Fruit fly (Drosophila melanogaster): ENCODE measurements around the gene CG7208.
A peak's percentile ranks its signal among the peaks of the same experiment; 100 is the strongest.

CG7208 gene

DNA sequence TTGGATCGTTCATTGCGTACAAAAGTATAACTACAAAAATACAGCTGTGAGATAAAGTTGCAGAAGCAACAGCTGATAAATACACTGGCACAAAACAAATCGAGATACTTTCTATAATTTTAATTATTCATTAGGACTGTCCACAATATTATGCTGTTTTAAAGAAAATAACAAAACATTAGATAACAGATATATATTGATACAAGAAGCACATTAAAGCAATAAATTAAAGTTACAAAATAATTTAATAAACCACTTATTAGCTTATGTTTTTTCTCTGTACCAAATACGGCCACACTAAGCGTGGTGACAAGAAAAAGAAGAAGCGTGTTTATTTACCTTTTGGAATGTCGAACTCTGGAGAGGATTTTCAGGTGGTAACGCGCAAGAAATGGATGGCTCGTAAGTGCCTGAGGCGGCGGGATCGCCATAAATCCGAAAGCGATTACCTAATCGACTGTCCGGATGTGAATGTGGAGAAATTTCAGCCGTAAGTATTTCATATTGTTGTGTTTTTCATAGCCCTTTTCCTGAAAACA is 34.8 kb upstream of the CG7208 start, which contains the start of the genes CG7988 and CG7183 (continued):
- TF ChIP-seq Sry-β (GFP tag; optimal IDR thresholded peaks at IDR 0.05) (peak; percentile 65), Lpt (GFP tag; optimal IDR thresholded peaks at IDR 0.05) (no peak), pzg (GFP tag; optimal IDR thresholded peaks at IDR 0.05) (peak; percentile 41), gfzf (GFP tag; optimal IDR thresholded peaks at IDR 0.05) (peak; percentile 56), trh (GFP tag; optimal IDR thresholded peaks at IDR 0.05) (peak; percentile 95), hth (optimal IDR thresholded peaks at IDR 0.05) (no peak), CG5245 (GFP tag; optimal IDR thresholded peaks at IDR 0.05) (peak; percentile 94), chm (GFP tag; IDR thresholded peaks at IDR 0.05) (peak; percentile 97), CG14050 (GFP tag; IDR thresholded peaks at IDR 0.05) (peak; percentile 96), tna (GFP tag; IDR thresholded peaks at IDR 0.05; ENCODE audit: partially characterized antibody) (no peak), sima (GFP tag; optimal IDR thresholded peaks at IDR 0.05) (peak; percentile 82), slp2 (GFP tag; optimal IDR thresholded peaks at IDR 0.05) (peak; percentile 86), dan (GFP tag; IDR thresholded peaks at IDR 0.05) (peak; percentile 95), CG15514 (GFP tag; optimal IDR thresholded peaks at IDR 0.05) (peak; percentile 85), CG6854 (GFP tag; optimal IDR thresholded peaks at IDR 0.05) (peak; percentile 79), CG17328 (GFP tag; IDR thresholded peaks at IDR 0.05) (peak; percentile 99), Scr (GFP tag; IDR thresholded peaks at IDR 0.05; ENCODE audit: partially characterized antibody) (peak; percentile 23; the same call in 1 of the 2 replicates), CG14014 (GFP tag; IDR thresholded peaks at IDR 0.05) (peak; percentile 97), ato (GFP tag; IDR thresholded peaks at IDR 0.05; ENCODE audit: partially characterized antibody) (no peak), salm (tag; optimal IDR thresholded peaks at IDR 0.05) (peak; percentile 97), CG17912 (GFP tag; optimal IDR thresholded peaks at IDR 0.05) (peak; percentile 83), HLH4C (GFP tag; IDR thresholded peaks at IDR 0.05; ENCODE audit: partially characterized antibody) (no peak), sisA (GFP tag; IDR thresholded peaks at IDR 0.05) (peak; percentile 98), CG11247 (GFP tag; IDR thresholded peaks at IDR 0.05) (peak; percentile 98), CG15011 (GFP tag; optimal IDR thresholded peaks at IDR 0.05) (peak; percentile 90), CG2116 (GFP tag; optimal IDR thresholded peaks at IDR 0.05) (peak; percentile 90), ftz-f1 (GFP tag; optimal IDR thresholded peaks at IDR 0.05) (peak; percentile 58), lmd (GFP tag; IDR thresholded peaks at IDR 0.05) (peak; percentile 99), unc-4 (GFP tag; IDR thresholded peaks at IDR 0.05; ENCODE audit: partially characterized antibody) (peak; percentile 20; the same call in 1 of the 2 replicates), dmrt11E (tag; optimal IDR thresholded peaks at IDR 0.05) (peak; percentile 99), CG3065 (GFP tag; optimal IDR thresholded peaks at IDR 0.05) (peak; percentile 94), CG16779 (GFP tag; IDR thresholded peaks at IDR 0.05) (peak; percentile 90), sug (tag; optimal IDR thresholded peaks at IDR 0.05) (peak; percentile 96), bbx (GFP tag; IDR thresholded peaks at IDR 0.05; ENCODE audit: partially characterized antibody) (no peak), CG2129 (GFP tag; IDR thresholded peaks at IDR 0.05; ENCODE audit: partially characterized antibody) (no peak), NK7.1 (GFP tag; optimal IDR thresholded peaks at IDR 0.05) (peak; percentile 88), h (optimal IDR thresholded peaks at IDR 0.05) (no peak), Ravus (GFP tag; IDR thresholded peaks at IDR 0.05) (peak; percentile 96), Asciz (GFP tag; optimal IDR thresholded peaks at IDR 0.05) (peak; percentile 94), CG2678 (tag; optimal IDR thresholded peaks at IDR 0.05) (peak; percentile 98), gem (tag; optimal IDR thresholded peaks at IDR 0.05) (peak; percentile 100), pros (GFP tag; optimal IDR thresholded peaks at IDR 0.05) (peak; percentile 47), rib (GFP tag; IDR thresholded peaks at IDR 0.05) (peak; percentile 97), Awh (GFP tag; IDR thresholded peaks at IDR 0.05) (peak; percentile 98), fd102C (GFP tag; optimal IDR thresholded peaks at IDR 0.05) (peak; percentile 95), Sry-δ (GFP tag; optimal IDR thresholded peaks at IDR 0.05) (peak; percentile 68), az2 (GFP tag; optimal IDR thresholded peaks at IDR 0.05) (peak; percentile 99), CG4328 (GFP tag; optimal IDR thresholded peaks at IDR 0.05) (peak; percentile 87), CG17568 (GFP tag; optimal IDR thresholded peaks at IDR 0.05) (no peak), Rfx (GFP tag; IDR thresholded peaks at IDR 0.05) (peak; percentile 98)
